Fruit fly (Drosophila melanogaster) whole organism, wandering third instar larva: ENCODE data around the gene CG9706.

ENCODE experiments used
- Abd-B ChIP-seq: fragments of >200 bp; optimal IDR thresholded peaks from 2 replicates; lab custom pipeline; 2017; ENCODE audit warnings: missing biosample characterization, missing genetic modification characterization
- CG32264 ChIP-seq: fragments of 200-800 bp; sonication (Bioruptor generic); optimal IDR thresholded peaks from 2 replicates; lab custom pipeline; 2016; ENCODE audit warnings: missing biosample characterization, missing genetic modification characterization
- CG9705 ChIP-seq: fragments of 200-800 bp; sonication (Bioruptor generic); optimal IDR thresholded peaks from 2 replicates; lab custom pipeline; 2018; ENCODE audit warnings: missing biosample characterization, mild to moderate bottlenecking, missing genetic modification characterization
- CrebA ChIP-seq: fragments of 200-800 bp; sonication (Bioruptor generic); optimal IDR thresholded peaks from 2 replicates; lab custom pipeline; 2016; ENCODE audit warnings: missing biosample characterization, mild to moderate bottlenecking, missing genetic modification characterization, borderline replicate concordance
- Dfd ChIP-seq: fragments of >200 bp; optimal IDR thresholded peaks from 2 replicates; lab custom pipeline; 2017; ENCODE audit warnings: missing biosample characterization, missing genetic modification characterization
- HLH106 ChIP-seq: fragments of 200-800 bp; optimal IDR thresholded peaks from 3 replicates; lab custom pipeline; 2019; ENCODE audit warnings: missing biosample characterization, mild to moderate bottlenecking, missing genetic modification characterization, moderate library complexity
- Hnf4 ChIP-seq: fragments of 200-800 bp; sonication (Bioruptor generic); optimal IDR thresholded peaks from 2 replicates; lab custom pipeline; 2016; ENCODE audit warnings: missing biosample characterization, mild to moderate bottlenecking, missing genetic modification characterization
- Hr78 ChIP-seq: fragments of >200 bp; optimal IDR thresholded peaks from 2 replicates; lab custom pipeline; 2017; ENCODE audit warnings: missing biosample characterization, missing genetic modification characterization
- Hr83 ChIP-seq: fragments of 200-300 bp; sonication (Bioruptor generic); optimal IDR thresholded peaks from 2 replicates; lab custom pipeline; 2016; ENCODE audit warnings: missing biosample characterization, mild to moderate bottlenecking, missing genetic modification characterization, moderate library complexity; ENCODE audit not compliant: poor library complexity, severe bottlenecking
- Jra ChIP-seq: sonication (Bioruptor generic); optimal IDR thresholded peaks from 2 replicates; lab custom pipeline; 2016; ENCODE audit warnings: missing biosample characterization, missing genetic modification characterization
- Myc ChIP-seq: fragments of >200 bp; optimal IDR thresholded peaks from 2 replicates; lab custom pipeline; 2017
- Rel ChIP-seq, 2 experiments: fragments of 200-800 bp; sonication (Bioruptor generic) in 1 of 2; optimal IDR thresholded peaks; 2 replicates in 1 of 2; 3 replicates in 1 of 2; lab custom pipeline; 2016 to 2019; ENCODE audit warnings: mild to moderate bottlenecking in 2 of 2, missing biosample characterization in 2 of 2, missing genetic modification characterization in 2 of 2, moderate library complexity in 1 of 2
- dl ChIP-seq, 2 experiments: fragments of 175-275, 200-275 bp in 1 of 2; fragments of 200-275 bp in 1 of 2; sonication (Bioruptor generic); optimal IDR thresholded peaks; lab custom pipeline; 2018; ENCODE audit warnings: mild to moderate bottlenecking in 2 of 2, missing biosample characterization in 2 of 2, missing genetic modification characterization in 2 of 2, moderate library complexity in 2 of 2; ENCODE audit not compliant: partially characterized antibody in 2 of 2, insufficient read depth in 1 of 2
- dmrt93B ChIP-seq: fragments of 200-800 bp; sonication (Bioruptor generic); optimal IDR thresholded peaks from 2 replicates; lab custom pipeline; 2018; ENCODE audit warnings: missing biosample characterization, mild to moderate bottlenecking, missing genetic modification characterization
- dsf ChIP-seq: sonication (Bioruptor generic); optimal IDR thresholded peaks from 2 replicates; lab custom pipeline; 2016; ENCODE audit warnings: missing biosample characterization, missing genetic modification characterization, borderline replicate concordance
- foxo ChIP-seq, 2 experiments: fragments of 200-800 bp; sonication (Bioruptor generic); optimal IDR thresholded peaks; 2 replicates in 1 of 2; 3 replicates in 1 of 2; lab custom pipeline; 2016 to 2017; ENCODE audit warnings: missing biosample characterization in 2 of 2, missing genetic modification characterization in 2 of 2
- fru ChIP-seq: fragments of 200-800 bp; sonication (Bioruptor generic); optimal IDR thresholded peaks from 3 replicates; lab custom pipeline; 2016; ENCODE audit warnings: missing biosample characterization, mild to moderate bottlenecking, missing genetic modification characterization
- h ChIP-seq: fragments of 200-800 bp; sonication (Bioruptor generic); optimal IDR thresholded peaks from 3 replicates; lab custom pipeline; 2016; ENCODE audit warnings: missing biosample characterization, mild to moderate bottlenecking, missing genetic modification characterization
- jim ChIP-seq: fragments of 175-275, 200-325 bp; sonication (Bioruptor generic); optimal IDR thresholded peaks from 2 replicates; lab custom pipeline; 2016; ENCODE audit warnings: missing biosample characterization, mild to moderate bottlenecking, missing genetic modification characterization
- lola ChIP-seq: fragments of >200 bp; optimal IDR thresholded peaks from 2 replicates; lab custom pipeline; 2017; ENCODE audit warnings: missing biosample characterization, missing genetic modification characterization
- sage ChIP-seq: fragments of 200-800 bp; sonication (Bioruptor generic); optimal IDR thresholded peaks from 2 replicates; lab custom pipeline; 2016; ENCODE audit warnings: missing biosample characterization, mild to moderate bottlenecking, missing genetic modification characterization
- sv ChIP-seq: fragments of 200-800 bp; sonication (Bioruptor generic); optimal IDR thresholded peaks from 3 replicates; lab custom pipeline; 2016; ENCODE audit warnings: missing biosample characterization, missing genetic modification characterization
- usp ChIP-seq: fragments of >200 bp; optimal IDR thresholded peaks from 2 replicates; lab custom pipeline; 2017; ENCODE audit warnings: missing biosample characterization, missing genetic modification characterization
- woc ChIP-seq: sonication (Bioruptor generic); optimal IDR thresholded peaks from 2 replicates; lab custom pipeline; 2016; ENCODE audit warnings: missing biosample characterization, mild to moderate bottlenecking, missing genetic modification characterization

The CG9706 gene

DNA sequence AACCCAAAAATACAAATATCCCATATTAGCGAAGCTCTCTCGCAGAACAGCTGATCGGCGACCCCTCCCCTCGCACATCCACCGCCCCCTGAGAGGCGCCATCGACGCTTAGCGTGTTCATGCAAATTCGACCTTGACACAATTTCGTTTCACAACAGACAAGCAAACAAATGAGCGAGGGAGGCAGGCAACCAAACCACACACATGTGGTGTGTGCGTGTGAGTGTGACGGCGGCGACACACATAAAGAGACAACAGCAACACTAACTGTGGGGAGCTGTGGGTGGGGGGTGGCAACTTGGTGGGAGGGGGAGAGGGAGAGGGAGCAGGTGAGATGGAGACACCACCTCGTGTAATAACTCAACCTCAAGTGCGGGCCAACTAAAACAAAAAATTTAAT is 41.9 kb downstream of the CG9706 start:
- TF ChIP-seq Hr78 (no peak), Jra (GFP tag; lab: Kevin White, UChicago) (no peak), Myc (lab: Kevin White, UChicago) (no peak), HLH106 (no peak), CG9705 (GFP tag; lab: Kevin White, UChicago) (no peak), CrebA (GFP tag; lab: Kevin White, UChicago) (no peak), Hnf4 (GFP tag; lab: Kevin White, UChicago) (no peak), dsf (GFP tag; lab: Kevin White, UChicago) (no peak), jim (GFP tag; lab: Kevin White, UChicago) (no peak), Dfd (no peak), Rel (GFP tag; optimal IDR thresholded peaks at IDR 0.05; lab: Kevin White, UChicago) (no peak), Rel (tag; optimal IDR thresholded peaks at IDR 0.05; lab: Kevin White, UChicago) (no peak), usp (GFP tag; lab: Kevin White, UChicago) (no peak), foxo (GFP tag; optimal IDR thresholded peaks at IDR 0.05; lab: Kevin White, UChicago) (no peak), Abd-B (GFP tag; lab: Kevin White, UChicago) (no peak), Hr83 (GFP tag; lab: Kevin White, UChicago) (no peak), woc (GFP tag; lab: Kevin White, UChicago) (no peak), lola (GFP tag; lab: Kevin White, UChicago) (no peak), h (GFP tag; lab: Kevin White, UChicago) (no peak), sage (GFP tag; lab: Kevin White, UChicago) (no peak)
- TF ChIP-seq, all 38 proteins: peak for 0

DNA sequence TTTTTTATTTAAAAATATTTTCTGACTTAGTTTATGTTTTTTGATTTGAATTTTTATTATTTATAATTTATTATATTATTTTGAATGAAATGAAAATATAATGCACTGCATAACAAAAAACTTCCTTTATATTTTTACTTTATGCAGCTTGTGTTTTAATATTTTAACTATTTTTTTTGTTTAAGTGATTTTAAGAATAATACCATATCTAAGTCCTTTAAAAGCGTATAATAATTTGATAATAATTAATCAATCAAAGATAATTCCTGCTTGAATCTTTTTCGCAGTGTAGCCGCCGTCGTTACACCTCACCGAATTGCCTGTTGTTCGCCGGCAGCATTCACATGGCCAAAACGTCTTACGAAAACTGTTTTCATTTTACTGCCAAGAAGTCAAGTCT is 42.4 kb downstream of the CG9706 start:
- no peak for TF ChIP-seq foxo (GFP tag; optimal IDR thresholded peaks at IDR 0.05; lab: Kevin White, UChicago)
- no peak for TF ChIP-seq fru (GFP tag; lab: Kevin White, UChicago)
- TF ChIP-seq dl (GFP tag; optimal IDR thresholded peaks at IDR 0.05; lab: Kevin White, UChicago; ENCODE audit: insufficient read depth in 1 of 2, partially characterized antibody in 2 of 2), result no peak
- TF ChIP-seq dmrt93B (GFP tag; lab: Kevin White, UChicago), result no peak
- TF ChIP-seq sv, result no peak
- TF ChIP-seq lola (GFP tag; lab: Kevin White, UChicago), result no peak

DNA sequence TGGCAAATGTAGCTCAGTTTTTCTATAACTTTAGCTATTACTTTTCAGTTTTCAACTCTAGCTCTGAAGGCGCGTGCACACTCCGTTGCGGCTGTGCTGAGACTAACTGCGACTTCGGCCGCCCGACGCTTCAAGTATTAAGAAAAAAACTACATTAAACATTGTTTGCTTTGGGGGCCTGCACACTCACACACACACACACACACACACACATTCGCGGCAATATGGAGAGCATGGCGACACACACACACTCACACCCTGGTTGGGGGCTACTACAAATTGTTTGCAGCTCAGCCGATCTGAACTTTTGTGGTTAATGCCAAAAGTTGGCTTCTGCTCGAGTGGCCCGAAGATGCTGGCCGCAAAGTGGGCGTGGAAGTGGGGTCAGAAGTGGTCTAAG is 46.2 kb downstream of the CG9706 start, which contains the start of gene CG13024:
Gene CG13024, minus strand, starts transcription at position 108 of the 400 bp plus-strand sequence.
- TF ChIP-seq CrebA (GFP tag; lab: Kevin White, UChicago), result no peak
- TF ChIP-seq Hr83 (GFP tag; lab: Kevin White, UChicago), result no peak
- TF ChIP-seq CG32264 (GFP tag; lab: Kevin White, UChicago), result no peak
- TF ChIP-seq, all 38 proteins: peak for 0

DNA sequence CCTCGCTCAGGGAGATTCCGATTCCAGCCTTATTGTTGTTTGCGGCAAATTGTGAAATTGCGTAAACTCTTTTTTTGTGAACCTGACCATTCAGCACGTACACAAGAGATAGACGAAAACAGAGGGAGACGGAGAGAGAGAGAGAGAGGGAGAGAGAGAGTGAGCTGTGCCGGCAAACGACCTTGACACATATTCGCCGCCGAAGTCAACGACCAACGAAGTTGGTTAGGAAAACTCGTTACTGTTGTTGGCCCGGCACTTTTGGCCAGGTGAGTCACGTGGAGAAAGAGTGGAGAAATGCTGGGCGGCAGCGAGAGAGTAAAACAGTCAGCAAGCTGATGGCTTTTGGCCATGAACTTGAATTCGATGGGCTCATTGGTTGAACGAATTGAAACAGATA is 47.2 kb downstream of the CG9706 start:
- TF ChIP-seq Rel (GFP tag; optimal IDR thresholded peaks at IDR 0.05; lab: Kevin White, UChicago), result no peak
- TF ChIP-seq Rel (tag; optimal IDR thresholded peaks at IDR 0.05; lab: Kevin White, UChicago), result no peak
